Worm (Caenorhabditis elegans) whole organism, L4 larva: ENCODE measurements around the gene fbxa-105.

Experiments used
- F49E8.2 ChIP-seq: sonication (generic microtip); optimal IDR thresholded peaks from 2 replicates; lab custom pipeline; 2016; ENCODE audit warnings: missing compliant biosample characterization, mild to moderate bottlenecking, missing genetic modification characterization, borderline replicate concordance
- ZK546.5 ChIP-seq, 2 experiments: sonication (generic microtip); optimal IDR thresholded peaks; 2 replicates each; lab custom pipeline; 2017; ENCODE audit warnings: missing biosample characterization in 2 of 2, missing genetic modification characterization in 2 of 2
- attf-4 ChIP-seq: sonication (generic microtip); optimal IDR thresholded peaks from 3 replicates; lab custom pipeline; 2017; ENCODE audit warnings: missing biosample characterization, missing genetic modification characterization
- fos-1 ChIP-seq: fragments of 150-350 bp; optimal IDR thresholded peaks from 2 replicates; lab custom pipeline; 2014; ENCODE audit warnings: missing biosample characterization, missing genetic modification characterization
- lin-38 ChIP-seq: fragments of 200-800 bp; sonication (Bioruptor generic); IDR thresholded peaks from 2 replicates; pipeline ENCODE4 v1.3.6; 2022; ENCODE audit warnings: missing genetic modification reagents, missing genetic modification characterization, missing compliant biosample characterization
- lir-3 ChIP-seq: sonication (generic microtip); optimal IDR thresholded peaks from 2 replicates; lab custom pipeline; 2016; ENCODE audit warnings: mild to moderate bottlenecking, missing genetic modification characterization, missing compliant biosample characterization
- nhr-102 ChIP-seq: sonication (generic microtip); optimal IDR thresholded peaks from 2 replicates; lab custom pipeline; 2016; ENCODE audit warnings: mild to moderate bottlenecking, missing genetic modification characterization, moderate library complexity, missing compliant biosample characterization
- nhr-25 ChIP-seq: sonication (generic microtip); optimal IDR thresholded peaks from 2 replicates; lab custom pipeline; 2017; ENCODE audit warnings: missing genetic modification characterization, mild to moderate bottlenecking, missing compliant biosample characterization, antibody characterized with exemption, moderate library complexity, borderline replicate concordance; ENCODE audit not compliant: insufficient read depth
- nhr-76 ChIP-seq: fragments of 150-350 bp; optimal IDR thresholded peaks from 2 replicates; lab custom pipeline; 2014; ENCODE audit warnings: missing biosample characterization, missing genetic modification characterization
- pqm-1 ChIP-seq: sonication (generic microtip); optimal IDR thresholded peaks from 2 replicates; lab custom pipeline; 2017; ENCODE audit warnings: missing biosample characterization, missing genetic modification characterization
- snpc-4 ChIP-seq: fragments of 150-350 bp; optimal IDR thresholded peaks from 2 replicates; lab custom pipeline; 2014; ENCODE audit warnings: missing biosample characterization, missing genetic modification characterization
- spr-1 ChIP-seq: sonication (generic microtip); optimal IDR thresholded peaks from 2 replicates; lab custom pipeline; 2016; ENCODE audit warnings: mild to moderate bottlenecking, missing genetic modification characterization, missing compliant biosample characterization
- unc-130 ChIP-seq: sonication (generic microtip); optimal IDR thresholded peaks from 2 replicates; lab custom pipeline; 2016; ENCODE audit warnings: missing genetic modification reagents, missing genetic modification characterization, missing compliant biosample characterization
- ztf-11 ChIP-seq: fragments of 150-350 bp; optimal IDR thresholded peaks from 2 replicates; lab custom pipeline; 2014; ENCODE audit warnings: missing biosample characterization, missing genetic modification characterization

ce11 chrV:7356684-7357083 lies 35.1 kb downstream of the fbxa-105 start, which contains the start of gene C03G6.21:
- TF ChIP-seq fos-1 (tag; lab: Kevin White, UChicago) (no peak), ztf-11 (no peak), unc-130 (GFP tag; lab: Kevin White, UChicago) (no peak), nhr-25 (tag; lab: Kevin White, UChicago) (no peak), nhr-102 (no peak), spr-1 (no peak), pqm-1 (tag; lab: Kevin White, UChicago) (no peak), attf-4 (tag; lab: Kevin White, UChicago) (no peak), lin-38 (GFP tag; lab: Robert Waterston, UW) (no peak), lir-3 (tag; lab: Kevin White, UChicago) (no peak), nhr-76 (tag; lab: Kevin White, UChicago) (no peak), snpc-4 (no peak), F49E8.2 (tag; lab: Kevin White, UChicago) (no peak), ZK546.5 (tag; optimal IDR thresholded peaks at IDR 0.05; lab: Kevin White, UChicago) (no peak)
